Fruit fly (Drosophila melanogaster) whole organism: ENCODE data around the gene CG31548.

Experiments
- CG8478 ChIP-seq: fragments of >200 bp; optimal IDR thresholded peaks from 2 replicates; lab custom pipeline; 2018; ENCODE audit warnings: inconsistent platforms
- Dll ChIP-seq: fragments of >200 bp; optimal IDR thresholded peaks from 2 replicates; lab custom pipeline; 2017
- EcR ChIP-seq, 2 experiments: fragments of >200 bp; optimal IDR thresholded peaks; 2 replicates each; lab custom pipeline; 2017; ENCODE audit warnings: missing biosample characterization in 2 of 2, missing genetic modification characterization in 2 of 2, missing genetic modification reagents in 2 of 2
- pan ChIP-seq: fragments of >200 bp; optimal IDR thresholded peaks from 2 replicates; lab custom pipeline; 2017
- psq ChIP-seq: fragments of >200 bp; optimal IDR thresholded peaks from 2 replicates; lab custom pipeline; 2017
- usp ChIP-seq: fragments of >200 bp; optimal IDR thresholded peaks from 2 replicates; lab custom pipeline; 2017; ENCODE audit warnings: missing biosample characterization, missing genetic modification characterization, mixed read lengths

CG31548 gene

DNA sequence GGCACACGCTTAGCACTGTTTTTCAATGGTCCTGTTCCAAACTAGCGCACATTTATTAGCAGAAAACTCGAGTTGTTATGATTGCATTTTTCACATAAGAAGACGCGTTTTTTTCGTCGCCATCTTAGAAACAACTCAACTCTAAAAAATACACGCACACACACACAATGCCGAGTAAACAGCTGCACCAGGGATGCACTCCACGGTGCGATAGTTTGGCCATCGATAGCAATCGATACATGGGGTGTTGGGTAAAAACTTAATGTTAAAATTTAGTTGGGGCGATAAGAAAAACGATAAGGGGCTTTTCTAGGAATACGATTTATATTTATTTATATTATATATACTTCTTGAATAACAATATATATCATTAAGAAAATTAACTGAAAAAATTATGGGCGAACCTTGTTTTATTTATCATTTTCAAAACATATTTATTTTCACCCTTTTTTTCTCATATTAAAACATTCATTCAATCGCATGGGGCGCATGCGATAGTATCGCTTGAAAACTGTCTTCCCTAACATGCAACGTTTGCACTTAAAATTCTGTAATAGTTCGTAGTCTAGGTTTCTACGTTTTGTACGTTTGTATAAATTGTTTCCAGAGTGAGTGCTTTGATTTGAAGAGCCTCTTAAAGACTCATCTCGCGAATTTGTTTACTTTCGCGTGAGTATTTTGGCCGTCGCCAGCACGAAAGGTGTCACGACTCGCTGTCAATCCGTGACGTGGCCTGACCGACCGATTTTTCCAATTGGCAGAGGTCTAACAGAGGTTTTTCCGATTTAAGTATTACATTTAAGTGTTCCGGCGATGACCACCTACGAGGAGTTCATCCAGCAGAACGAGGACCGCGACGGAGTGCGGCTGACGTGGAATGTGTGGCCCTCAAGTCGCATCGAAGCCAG is 12.2 kb upstream of the CG31548 start, which contains the start of the genes MTA1-like and Sec23:
Gene MTA1-like (minus strand): TSS at position 170 of the 908 bp plus-strand sequence.
Gene Sec23 (plus strand): TSS at position 497 of the 908 bp plus-strand sequence.
- TF ChIP-seq EcR (GFP tag; optimal IDR thresholded peaks at IDR 0.05; lab: Kevin White, UChicago) (no peak), usp (GFP tag; lab: Kevin White, UChicago) (no peak), CG8478 (lab: Kevin White, UChicago) (no peak), pan (lab: Kevin White, UChicago) (no peak), Dll (lab: Kevin White, UChicago) (no peak), psq (lab: Kevin White, UChicago) (no peak)

dm6 chr3R:5647705-5648568 is 11.3 kb upstream of the CG31548 start:
- no peak for TF ChIP-seq psq (lab: Kevin White, UChicago)
- TF ChIP-seq pan (lab: Kevin White, UChicago): no peak
- no peak for TF ChIP-seq CG8478 (lab: Kevin White, UChicago)
- TF ChIP-seq Dll (lab: Kevin White, UChicago): no peak

- no peak for TF ChIP-seq pan (lab: Kevin White, UChicago)
- no peak for TF ChIP-seq Dll (lab: Kevin White, UChicago)
- no peak for TF ChIP-seq psq (lab: Kevin White, UChicago)
These were observed 6.8 kb upstream of the CG31548 start for dm6 chr3R:5643421-5643820.

- no peak for TF ChIP-seq pan (lab: Kevin White, UChicago)
- TF ChIP-seq psq (lab: Kevin White, UChicago): no peak
- no peak for TF ChIP-seq CG8478 (lab: Kevin White, UChicago)
- no peak for TF ChIP-seq Dll (lab: Kevin White, UChicago)
- no peak for TF ChIP-seq EcR (GFP tag; optimal IDR thresholded peaks at IDR 0.05; lab: Kevin White, UChicago)
- no peak for TF ChIP-seq usp (GFP tag; lab: Kevin White, UChicago)
These were observed 1.1 kb downstream of the CG31548 start, which contains the start of gene CG31546 for dm6 chr3R:5635524-5635923. CG31546 (minus strand) TSS chr3R:5635624.

dm6 chr3R:5633437-5633836 is 3.2 kb downstream of the CG31548 start, which contains the start of gene CG12171:
CG12171 (plus strand) TSS chr3R:5633627.
- TF ChIP-seq CG8478 (lab: Kevin White, UChicago) (no peak), pan (lab: Kevin White, UChicago) (no peak), psq (lab: Kevin White, UChicago) (no peak), usp (GFP tag; lab: Kevin White, UChicago) (no peak), EcR (GFP tag; optimal IDR thresholded peaks at IDR 0.05; lab: Kevin White, UChicago) (no peak)

- TF ChIP-seq Dll (lab: Kevin White, UChicago) (no peak), psq (lab: Kevin White, UChicago) (no peak), pan (lab: Kevin White, UChicago) (no peak), EcR (GFP tag; optimal IDR thresholded peaks at IDR 0.05; lab: Kevin White, UChicago) (no peak), CG8478 (lab: Kevin White, UChicago) (no peak), usp (GFP tag; lab: Kevin White, UChicago) (no peak)
These were observed 4.5 kb downstream of the CG31548 start, which contains the start of gene CG31549 for dm6 chr3R:5632182-5632581. CG31549 (plus strand) TSS chr3R:5632192.

dm6 chr3R:5627552-5627951 is 9.1 kb downstream of the CG31548 start, which contains the start of gene CG31551:
CG31551 (plus strand) TSS chr3R:5627852.
- no peak for TF ChIP-seq psq (lab: Kevin White, UChicago)
- TF ChIP-seq EcR (GFP tag; optimal IDR thresholded peaks at IDR 0.05; lab: Kevin White, UChicago): no peak
- no peak for TF ChIP-seq pan (lab: Kevin White, UChicago)
- no peak for TF ChIP-seq CG8478 (lab: Kevin White, UChicago)
- no peak for TF ChIP-seq usp (GFP tag; lab: Kevin White, UChicago)
- no peak for TF ChIP-seq Dll (lab: Kevin White, UChicago)

dm6 chr3R:5624115-5624878 is 12.4 kb downstream of the CG31548 start, which contains the start of the genes Dph4, Spec2 and RpL13A:
Dph4 (minus strand) TSS chr3R:5624125.
Spec2 (minus strand) TSS chr3R:5624125.
RpL13A (plus strand) TSS chr3R:5624474.
- TF ChIP-seq Dll (lab: Kevin White, UChicago) (no peak), EcR (GFP tag; optimal IDR thresholded peaks at IDR 0.05; lab: Kevin White, UChicago) (no peak), usp (GFP tag; lab: Kevin White, UChicago) (no peak), pan (lab: Kevin White, UChicago) (no peak), CG8478 (lab: Kevin White, UChicago) (no peak), psq (lab: Kevin White, UChicago) (no peak)

dm6 chr3R:5622985-5623630 is 13.5 kb downstream of the CG31548 start:
- TF ChIP-seq pan (lab: Kevin White, UChicago): no peak
- no peak for TF ChIP-seq EcR (GFP tag; optimal IDR thresholded peaks at IDR 0.05; lab: Kevin White, UChicago)
- TF ChIP-seq usp (GFP tag; lab: Kevin White, UChicago): no peak
- no peak for TF ChIP-seq CG8478 (lab: Kevin White, UChicago)
- TF ChIP-seq psq (lab: Kevin White, UChicago): no peak
- no peak for TF ChIP-seq Dll (lab: Kevin White, UChicago)
